Worm (Caenorhabditis elegans) whole organism, late embryonic: ENCODE results near the gene kcnl-4.
A peak's percentile ranks its signal among the peaks of the same experiment; 100 is the strongest.

Experiments
- C08G9.2 ChIP-seq: sonication (generic microtip); optimal IDR thresholded peaks from 2 replicates; lab custom pipeline; 2016; ENCODE audit warnings: mild to moderate bottlenecking, missing genetic modification characterization, moderate library complexity, missing compliant biosample characterization
- ama-1 ChIP-seq: fragments of 150-350 bp; optimal IDR thresholded peaks from 2 replicates; lab custom pipeline; 2014
- ceh-14 ChIP-seq: sonication (generic microtip); optimal IDR thresholded peaks from 2 replicates; lab custom pipeline; 2016; ENCODE audit warnings: missing genotype, missing genetic modification characterization, missing compliant biosample characterization
- ceh-18 ChIP-seq: sonication (generic microtip); optimal IDR thresholded peaks from 2 replicates; lab custom pipeline; 2016; ENCODE audit warnings: missing genetic modification characterization, missing compliant biosample characterization
- ceh-19 ChIP-seq: fragments of 200-800 bp; sonication (Bioruptor generic); optimal IDR thresholded peaks from 2 replicates; lab custom pipeline; 2018; ENCODE audit warnings: mild to moderate bottlenecking, missing genetic modification characterization, missing compliant biosample characterization
- ceh-2 ChIP-seq: sonication (generic microtip); optimal IDR thresholded peaks from 2 replicates; lab custom pipeline; 2016; ENCODE audit warnings: missing genotype, missing genetic modification characterization, missing compliant biosample characterization
- ceh-22 ChIP-seq: sonication (generic microtip); optimal IDR thresholded peaks from 2 replicates; lab custom pipeline; 2017; ENCODE audit warnings: missing biosample characterization, missing genetic modification characterization
- ceh-31 ChIP-seq: sonication (generic microtip); optimal IDR thresholded peaks from 2 replicates; lab custom pipeline; 2016; ENCODE audit warnings: missing genetic modification characterization, missing compliant biosample characterization
- ceh-34 ChIP-seq: sonication (generic microtip); optimal IDR thresholded peaks from 2 replicates; lab custom pipeline; 2016; ENCODE audit warnings: mild to moderate bottlenecking, missing genetic modification characterization, missing compliant biosample characterization
- ceh-45 ChIP-seq: fragments of 200-800 bp; sonication (Bioruptor generic); IDR thresholded peaks from 2 replicates; pipeline ENCODE4 v1.3.6; 2022; ENCODE audit warnings: missing genetic modification reagents, missing genetic modification characterization, missing compliant biosample characterization
- ceh-48 ChIP-seq: sonication (generic microtip); optimal IDR thresholded peaks from 2 replicates; lab custom pipeline; 2016; ENCODE audit warnings: missing genetic modification characterization, inconsistent platforms, missing compliant biosample characterization
- ceh-6 ChIP-seq: fragments of 200-800 bp; sonication (Bioruptor generic); optimal IDR thresholded peaks from 2 replicates; lab custom pipeline; 2018; ENCODE audit warnings: mild to moderate bottlenecking, missing genetic modification characterization, missing compliant biosample characterization
- dmd-4 ChIP-seq: sonication (generic microtip); optimal IDR thresholded peaks from 2 replicates; lab custom pipeline; 2016; ENCODE audit warnings: borderline replicate concordance, missing genetic modification characterization, missing compliant biosample characterization
- elt-2 ChIP-seq: sonication (generic microtip); optimal IDR thresholded peaks from 2 replicates; lab custom pipeline; 2016; ENCODE audit warnings: missing genetic modification reagents, missing genetic modification characterization, missing compliant biosample characterization
- fax-1 ChIP-seq: sonication (generic microtip); optimal IDR thresholded peaks from 2 replicates; lab custom pipeline; 2016; ENCODE audit warnings: missing genotype, missing genetic modification characterization, missing compliant biosample characterization
- hlh-6 ChIP-seq: sonication (generic microtip); optimal IDR thresholded peaks from 2 replicates; lab custom pipeline; 2016; ENCODE audit warnings: missing genotype, missing genetic modification characterization, missing compliant biosample characterization
- lim-6 ChIP-seq: sonication (generic microtip); optimal IDR thresholded peaks from 2 replicates; lab custom pipeline; 2016; ENCODE audit warnings: missing genetic modification characterization, missing compliant biosample characterization
- lin-11 ChIP-seq: fragments of 200-800 bp; sonication (Bioruptor generic); optimal IDR thresholded peaks from 2 replicates; lab custom pipeline; 2018; ENCODE audit warnings: mild to moderate bottlenecking, missing genetic modification characterization, missing compliant biosample characterization
- nfya-1 ChIP-seq: sonication (generic microtip); optimal IDR thresholded peaks from 2 replicates; lab custom pipeline; 2017; ENCODE audit warnings: missing genetic modification characterization, mild to moderate bottlenecking, missing compliant biosample characterization, antibody characterized with exemption, moderate library complexity
- odd-2 ChIP-seq: sonication (generic microtip); optimal IDR thresholded peaks from 2 replicates; lab custom pipeline; 2017; ENCODE audit warnings: antibody characterized with exemption, mild to moderate bottlenecking, missing genetic modification characterization, missing compliant biosample characterization
- pag-3 ChIP-seq: sonication (generic microtip); optimal IDR thresholded peaks from 2 replicates; lab custom pipeline; 2016; ENCODE audit warnings: missing compliant biosample characterization, missing genetic modification characterization, borderline replicate concordance
- pat-9 ChIP-seq: fragments of 200-800 bp; sonication (Bioruptor generic); optimal IDR thresholded peaks from 2 replicates; lab custom pipeline; 2018; ENCODE audit warnings: mild to moderate bottlenecking, missing genetic modification characterization, moderate library complexity, missing compliant biosample characterization
- pax-1 ChIP-seq: fragments of 150-350 bp; optimal IDR thresholded peaks from 2 replicates; lab custom pipeline; 2014; ENCODE audit warnings: missing biosample characterization, missing genetic modification characterization
- pha-2 ChIP-seq: sonication (generic microtip); optimal IDR thresholded peaks from 2 replicates; lab custom pipeline; 2017; ENCODE audit warnings: mild to moderate bottlenecking, missing genetic modification characterization, missing compliant biosample characterization
- pha-4 ChIP-seq: fragments of 150-350 bp; optimal IDR thresholded peaks from 2 replicates; lab custom pipeline; 2018; ENCODE audit warnings: missing biosample characterization, missing genetic modification reagents, missing genetic modification characterization
- pqm-1 ChIP-seq: sonication (generic microtip); optimal IDR thresholded peaks from 2 replicates; lab custom pipeline; 2016; ENCODE audit warnings: missing genetic modification characterization, missing compliant biosample characterization
- pros-1 ChIP-seq: fragments of 150-350 bp; optimal IDR thresholded peaks from 2 replicates; lab custom pipeline; 2014; ENCODE audit warnings: missing biosample characterization, missing genetic modification reagents, missing genetic modification characterization
- ref-2 ChIP-seq: sonication (generic microtip); optimal IDR thresholded peaks from 2 replicates; lab custom pipeline; 2016; ENCODE audit warnings: missing genetic modification characterization, missing compliant biosample characterization
- rnt-1 ChIP-seq: sonication (generic microtip); optimal IDR thresholded peaks from 2 replicates; lab custom pipeline; 2016; ENCODE audit warnings: missing genetic modification characterization, missing compliant biosample characterization
- sox-2 ChIP-seq: fragments of 200-800 bp; sonication (Bioruptor generic); IDR thresholded peaks from 2 replicates; pipeline ENCODE4 v1.3.6; 2022; ENCODE audit warnings: missing genetic modification reagents, missing genetic modification characterization, missing compliant biosample characterization
- syd-9 ChIP-seq: sonication (generic microtip); optimal IDR thresholded peaks from 2 replicates; lab custom pipeline; 2016; ENCODE audit warnings: mild to moderate bottlenecking, missing genetic modification characterization, moderate library complexity, missing compliant biosample characterization
- tbx-2 ChIP-seq: sonication (generic microtip); optimal IDR thresholded peaks from 2 replicates; lab custom pipeline; 2016; ENCODE audit warnings: missing genetic modification characterization, missing compliant biosample characterization
- tbx-7 ChIP-seq: sonication (generic microtip); optimal IDR thresholded peaks from 2 replicates; lab custom pipeline; 2016; ENCODE audit warnings: missing genotype, missing genetic modification characterization, missing compliant biosample characterization
- unc-42 ChIP-seq: sonication (generic microtip); optimal IDR thresholded peaks from 2 replicates; lab custom pipeline; 2016; ENCODE audit warnings: missing genotype, missing genetic modification characterization, missing compliant biosample characterization
- unc-86 ChIP-seq: sonication (generic microtip); optimal IDR thresholded peaks from 2 replicates; lab custom pipeline; 2016; ENCODE audit warnings: missing genetic modification characterization, missing compliant biosample characterization
- ztf-16 ChIP-seq: sonication (generic microtip); optimal IDR thresholded peaks from 2 replicates; lab custom pipeline; 2017; ENCODE audit warnings: missing genetic modification characterization, missing compliant biosample characterization

kcnl-4 gene

DNA sequence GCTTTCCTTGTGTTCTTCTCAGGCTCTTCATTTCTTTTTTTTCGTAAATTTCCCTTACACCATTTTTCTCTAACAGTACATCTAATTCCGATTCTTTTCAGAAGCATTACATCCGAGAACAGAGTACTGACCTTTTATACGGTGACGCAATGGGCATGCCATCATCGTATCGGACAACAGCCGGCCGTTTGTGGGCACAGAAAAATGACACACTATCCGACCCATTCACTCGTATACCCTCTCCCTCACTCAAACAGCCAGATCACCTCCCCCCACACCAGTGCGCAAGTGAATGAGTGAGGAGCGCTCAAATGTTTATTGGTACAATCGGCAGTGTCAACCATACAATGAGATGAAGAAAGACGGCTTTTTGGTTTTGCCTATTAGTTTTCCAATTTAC is 29.8 kb upstream of the kcnl-4 start, which contains the start of gene R02D5.24:
Gene R02D5.24, plus strand, starts transcription at position 205 of the 400 bp plus-strand sequence.
- no peak for TF ChIP-seq odd-2 (tag; lab: Kevin White, UChicago)
- no peak for TF ChIP-seq pax-1
- peak; percentile 8 for TF ChIP-seq ceh-22 (tag; lab: Kevin White, UChicago)
- no peak for TF ChIP-seq ama-1 (lab: Kevin White, UChicago)
- TF ChIP-seq elt-2 (tag; lab: Kevin White, UChicago), result peak; percentile 31
- no peak for TF ChIP-seq dmd-4 (tag; lab: Kevin White, UChicago)
- no peak for TF ChIP-seq unc-42 (tag; lab: Kevin White, UChicago)
- no peak for TF ChIP-seq pha-4 (tag; lab: Kevin White, UChicago)
- peak; percentile 8 for TF ChIP-seq syd-9 (tag; lab: Kevin White, UChicago)
- TF ChIP-seq tbx-2, result peak; percentile 8
- no peak for TF ChIP-seq rnt-1 (tag; lab: Kevin White, UChicago)
- TF ChIP-seq ceh-2 (tag; lab: Kevin White, UChicago), result no peak
- no peak for TF ChIP-seq ceh-34
- TF ChIP-seq hlh-6 (tag; lab: Kevin White, UChicago), result no peak
- no peak for TF ChIP-seq ceh-14
- TF ChIP-seq ceh-19 (GFP tag; lab: Kevin White, UChicago), result peak; percentile 15
- TF ChIP-seq ceh-48 (tag; lab: Kevin White, UChicago), result no peak
- TF ChIP-seq pqm-1 (tag; lab: Kevin White, UChicago), result no peak
- no peak for TF ChIP-seq ceh-31
- peak; percentile 34 for TF ChIP-seq ref-2
- no peak for TF ChIP-seq lim-6 (tag; lab: Kevin White, UChicago)
- TF ChIP-seq fax-1 (tag; lab: Kevin White, UChicago), result no peak
- TF ChIP-seq tbx-7, result no peak

DNA sequence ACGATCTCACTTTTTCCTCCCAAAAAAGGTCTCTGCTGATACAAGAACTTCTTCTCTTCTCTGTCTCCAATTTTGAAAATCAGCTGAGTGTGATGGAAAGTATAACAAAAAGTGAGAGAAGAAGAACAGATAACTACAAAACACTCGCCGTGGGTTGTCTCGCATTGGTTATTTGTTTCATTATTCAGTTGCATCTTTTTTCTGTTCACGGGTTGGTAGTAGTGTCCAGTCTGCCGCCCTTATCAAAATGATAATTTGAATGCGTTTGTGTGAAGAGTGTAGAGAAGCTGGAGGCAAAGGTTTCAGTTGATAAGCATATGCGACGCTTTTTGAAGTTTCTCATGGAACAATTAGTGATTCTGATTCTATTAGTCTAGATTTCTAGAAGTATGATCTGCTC is 27.8 kb upstream of the kcnl-4 start:
- peak; percentile 47 for TF ChIP-seq elt-2 (tag; lab: Kevin White, UChicago)
- no peak for TF ChIP-seq unc-86 (tag; lab: Kevin White, UChicago)

DNA sequence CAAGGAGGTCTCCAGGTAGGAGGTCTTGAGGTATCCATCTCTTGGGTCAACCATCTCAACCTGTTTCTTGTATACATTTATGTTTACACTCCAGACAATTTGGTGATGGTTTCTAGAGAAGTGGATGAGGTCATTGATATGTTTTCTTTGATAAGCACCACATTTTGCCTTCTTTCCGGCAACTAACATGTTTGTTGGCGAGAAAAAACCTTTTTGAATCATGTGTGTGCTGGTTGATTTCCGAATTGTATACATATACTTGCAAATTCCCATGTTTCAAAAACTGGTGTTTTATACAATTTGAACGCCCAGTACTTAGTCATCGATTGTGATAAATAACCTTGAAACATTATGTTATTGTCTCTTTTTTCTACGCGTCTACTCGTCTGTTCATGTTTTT is 26.8 kb upstream of the kcnl-4 start:
- TF ChIP-seq pax-1 (no peak), ceh-6 (no peak), pat-9 (tag; lab: Kevin White, UChicago) (no peak), ceh-14 (no peak), unc-86 (tag; lab: Kevin White, UChicago) (no peak), ceh-45 (GFP tag; lab: Robert Waterston, UW) (no peak), pros-1 (tag; lab: Kevin White, UChicago) (no peak), sox-2 (GFP tag; lab: Robert Waterston, UW) (no peak), pag-3 (tag; lab: Kevin White, UChicago) (no peak), pha-2 (no peak), ceh-18 (tag; lab: Kevin White, UChicago) (no peak)

DNA sequence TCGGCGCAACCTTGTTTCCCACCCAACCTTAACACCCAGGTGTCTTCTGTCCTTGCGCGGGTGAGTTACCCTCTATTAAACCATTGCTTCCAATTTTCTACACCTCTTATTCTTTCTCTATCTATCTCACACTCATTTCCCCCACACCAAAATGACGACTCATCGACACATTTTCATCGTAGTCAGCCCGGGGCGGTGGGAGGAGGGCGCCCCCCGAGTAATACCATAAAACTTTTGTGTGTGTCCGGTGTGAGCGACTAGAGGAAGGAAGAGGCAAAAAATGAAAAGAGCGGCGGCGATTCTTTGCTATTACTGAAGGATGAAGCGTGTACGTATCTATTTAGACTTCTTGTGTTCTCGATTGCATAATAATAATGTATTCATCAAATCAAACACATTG is 26.1 kb upstream of the kcnl-4 start:
- no peak for TF ChIP-seq nfya-1
- TF ChIP-seq ceh-31, result no peak
- peak; percentile 3 for TF ChIP-seq lin-11

DNA sequence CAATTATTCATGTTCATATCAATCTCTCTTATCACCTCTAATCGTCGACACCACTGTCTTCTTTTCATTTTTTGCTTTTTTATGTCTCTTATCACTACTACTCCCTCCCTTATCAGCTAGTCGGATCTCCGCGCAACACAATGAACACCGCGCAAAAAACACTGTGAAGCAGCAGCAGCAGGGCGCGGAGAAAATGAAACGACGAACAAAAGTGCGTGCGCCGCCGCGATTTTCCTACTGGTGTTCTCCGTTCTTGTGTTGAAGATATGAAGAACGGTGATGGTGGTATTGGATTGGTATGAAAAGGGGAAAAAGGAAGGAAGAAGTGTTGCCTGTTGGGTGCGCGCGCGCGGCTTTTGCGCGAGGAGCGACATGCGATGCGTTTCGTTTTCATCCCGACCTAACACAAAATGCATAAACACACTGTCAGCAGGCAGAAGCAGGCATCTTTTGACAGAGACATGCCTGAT is 25.1 kb upstream of the kcnl-4 start:
- peak; percentile 45 for TF ChIP-seq rnt-1 (tag; lab: Kevin White, UChicago)
- peak; percentile 79 for TF ChIP-seq ref-2
- peak; percentile 11 for TF ChIP-seq syd-9 (tag; lab: Kevin White, UChicago)
- no peak for TF ChIP-seq ceh-22 (tag; lab: Kevin White, UChicago)
- peak; percentile 10 for TF ChIP-seq ceh-31
- TF ChIP-seq elt-2 (tag; lab: Kevin White, UChicago), result peak; percentile 97
- TF ChIP-seq C08G9.2 (tag; lab: Kevin White, UChicago), result peak; percentile 16
- TF ChIP-seq ztf-16, result no peak
- TF ChIP-seq, all 69 proteins: peak for 6
